Worm (Caenorhabditis elegans): ENCODE measurements around the gene duxl-1.

DNA sequence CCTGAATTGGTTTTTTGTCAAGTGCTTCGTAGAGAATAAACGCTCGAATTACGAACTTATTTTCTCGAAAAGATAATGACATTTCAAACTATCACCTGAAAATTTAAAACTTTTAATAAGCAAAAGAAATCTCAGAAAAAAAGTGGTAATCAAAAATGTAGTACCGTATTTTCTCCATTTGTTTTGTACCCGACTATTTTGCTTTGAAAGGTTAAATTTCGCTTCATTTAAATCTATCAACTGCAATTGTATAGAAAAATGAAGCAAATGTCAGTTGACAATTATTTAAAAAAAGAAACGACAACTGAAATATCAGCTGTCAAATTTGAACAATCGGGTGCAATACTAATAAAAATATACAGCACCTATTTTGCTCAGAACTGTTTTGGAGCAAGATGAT is 42.3 kb upstream of the duxl-1 start, which contains the start of gene fbxa-158:
- no peak for TF ChIP-seq skn-1 (tag; optimal IDR thresholded peaks at IDR 0.05)
- TF ChIP-seq elt-1 (tag; optimal IDR thresholded peaks at IDR 0.05): no peak
- TF ChIP-seq zag-1 (tag; optimal IDR thresholded peaks at IDR 0.05): no peak

All from whole organism, L2 larva.